Fruit fly (Drosophila melanogaster) whole organism, pupa: Measurements from ENCODE around the gene Daxx.

ENCODE experiments used
- CG10348 ChIP-seq: fragments of 200-800 bp; sonication (Bioruptor generic); IDR thresholded peaks from 2 replicates; pipeline ENCODE4 v1.3.6; 2022; ENCODE audit warnings: missing biosample characterization, missing genetic modification characterization
- CG12605 ChIP-seq: fragments of 200-800 bp; sonication (Bioruptor generic); IDR thresholded peaks from 2 replicates; pipeline ENCODE4 v1.3.6; 2022; ENCODE audit warnings: missing biosample characterization, missing genetic modification characterization
- CG32121 ChIP-seq: fragments of 200-800 bp; sonication (Bioruptor generic); IDR thresholded peaks from 2 replicates; pipeline ENCODE4 v1.3.6; 2022; ENCODE audit warnings: missing biosample characterization, missing genetic modification characterization
- CG9948 ChIP-seq: fragments of 200-800 bp; sonication (Bioruptor generic); optimal IDR thresholded peaks from 2 replicates; lab custom pipeline; 2018; ENCODE audit warnings: missing biosample characterization, mild to moderate bottlenecking, missing genetic modification characterization, moderate library complexity
- EcR ChIP-seq: fragments of 200-800 bp; sonication (Bioruptor generic); optimal IDR thresholded peaks from 3 replicates; lab custom pipeline; 2019; ENCODE audit warnings: missing biosample characterization, missing genetic modification characterization, mild to moderate bottlenecking, moderate library complexity, missing genetic modification reagents
- Snoo ChIP-seq: fragments of 200-800 bp; sonication (Bioruptor generic); optimal IDR thresholded peaks from 3 replicates; lab custom pipeline; 2017; ENCODE audit warnings: missing biosample characterization, mild to moderate bottlenecking, missing genetic modification characterization, inconsistent platforms
- fd96Ca ChIP-seq: fragments of 200-800 bp; sonication (Bioruptor generic); IDR thresholded peaks from 3 replicates; pipeline ENCODE4 v1.3.6; 2022; ENCODE audit warnings: missing biosample characterization, missing genetic modification characterization
- gl ChIP-seq: fragments of 200-800 bp; sonication (Bioruptor generic); optimal IDR thresholded peaks from 2 replicates; lab custom pipeline; 2018; ENCODE audit warnings: missing biosample characterization, mild to moderate bottlenecking, missing genetic modification characterization

dm6 chr2L:6474878-6475582 lies 5.7 kb upstream of the Daxx start:
- no peak for TF ChIP-seq EcR (GFP tag; lab: Kevin White, UChicago)
- TF ChIP-seq CG32121 (GFP tag; lab: Robert Waterston, UW), result no peak
- TF ChIP-seq CG9948 (tag; lab: Kevin White, UChicago), result no peak
- no peak for TF ChIP-seq CG12605 (GFP tag; lab: Robert Waterston, UW)
- TF ChIP-seq fd96Ca (GFP tag; lab: Robert Waterston, UW), result 0 out of 3 replicates have a peak, but pooled peaks have one; percentile 10
- no peak for TF ChIP-seq gl
- TF ChIP-seq CG10348 (GFP tag; lab: Robert Waterston, UW), result no peak
- no peak for TF ChIP-seq Snoo
